Fruit fly (Drosophila melanogaster): Measurements from ENCODE around the gene CG32199.

Gene CG32199

dm6 chr3L:18640584-18641527 lies 29.2 kb downstream of the CG32199 start (continued):
- TF ChIP-seq CG3995 (GFP tag; optimal IDR thresholded peaks at IDR 0.05) (peak; percentile 57), CG4617 (GFP tag; optimal IDR thresholded peaks at IDR 0.05; ENCODE audit: borderline replicate concordance) (peak; percentile 76), CG10431 (GFP tag; optimal IDR thresholded peaks at IDR 0.05) (no peak), z (GFP tag; IDR thresholded peaks at IDR 0.05) (peak; percentile 75), CG32532 (GFP tag; IDR thresholded peaks at IDR 0.05) (peak; percentile 99), zen2 (GFP tag; IDR thresholded peaks at IDR 0.05; ENCODE audit: partially characterized antibody) (no peak), CG43689 (GFP tag; IDR thresholded peaks at IDR 0.05) (peak; percentile 91), Poxn (GFP tag; IDR thresholded peaks at IDR 0.05) (peak; percentile 82), Taf1 (GFP tag; IDR thresholded peaks at IDR 0.05) (peak; percentile 99), fd96Cb (tag; optimal IDR thresholded peaks at IDR 0.05) (peak; percentile 84), CTCF (GFP tag; optimal IDR thresholded peaks at IDR 0.05) (peak; percentile 22), CG7745 (tag; optimal IDR thresholded peaks at IDR 0.05) (no peak), tup (GFP tag; optimal IDR thresholded peaks at IDR 0.05) (peak; percentile 72), hb (GFP tag; IDR thresholded peaks at IDR 0.05; ENCODE audit: partially characterized antibody) (no peak), gsb-n (tag; optimal IDR thresholded peaks at IDR 0.05) (peak; percentile 74), ato (GFP tag; IDR thresholded peaks at IDR 0.05; ENCODE audit: partially characterized antibody) (no peak), nau (GFP tag; optimal IDR thresholded peaks at IDR 0.05) (peak; percentile 83), CG8290 (GFP tag; optimal IDR thresholded peaks at IDR 0.05) (peak; percentile 4), CG8290 (tag; optimal IDR thresholded peaks at IDR 0.05) (peak; percentile 59 to 99), CG17802 (tag; optimal IDR thresholded peaks at IDR 0.05) (peak; percentile 45), CG15696 (tag; optimal IDR thresholded peaks at IDR 0.05) (peak; percentile 83), CG6689 (GFP tag; IDR thresholded peaks at IDR 0.05) (peak; percentile 93), tgo (GFP tag; IDR thresholded peaks at IDR 0.05) (peak; percentile 98), CG6254 (GFP tag; optimal IDR thresholded peaks at IDR 0.05) (peak; percentile 63), ken (GFP tag; IDR thresholded peaks at IDR 0.05) (peak; percentile 92), CG11695 (GFP tag; IDR thresholded peaks at IDR 0.05) (peak; percentile 96), ro (GFP tag; IDR thresholded peaks at IDR 0.05) (peak; percentile 94), Lhr (GFP tag; optimal IDR thresholded peaks at IDR 0.05) (peak; percentile 52), sob (GFP tag; IDR thresholded peaks at IDR 0.05) (peak; percentile 99), CG31365 (tag; optimal IDR thresholded peaks at IDR 0.05) (peak; percentile 80), CG10147 (GFP tag; optimal IDR thresholded peaks at IDR 0.05) (peak; percentile 94), Ravus (GFP tag; IDR thresholded peaks at IDR 0.05) (peak; percentile 94), Lim3 (GFP tag; IDR thresholded peaks at IDR 0.05) (peak; percentile 85), NFAT (GFP tag; IDR thresholded peaks at IDR 0.05) (peak; percentile 99), ssp (GFP tag; IDR thresholded peaks at IDR 0.05) (peak; percentile 90), slou (GFP tag; optimal IDR thresholded peaks at IDR 0.05) (peak; percentile 87), CG7357 (GFP tag; IDR thresholded peaks at IDR 0.05) (peak; percentile 88), Optix (GFP tag; IDR thresholded peaks at IDR 0.05) (no peak), run (tag; optimal IDR thresholded peaks at IDR 0.05) (peak; percentile 91), nmo (GFP tag; optimal IDR thresholded peaks at IDR 0.05) (peak; percentile 92), corto (GFP tag; optimal IDR thresholded peaks at IDR 0.05) (peak; percentile 46), emc (GFP tag; optimal IDR thresholded peaks at IDR 0.05) (peak; percentile 93), CG14441 (GFP tag; IDR thresholded peaks at IDR 0.05) (peak; percentile 97), CG14710 (tag; optimal IDR thresholded peaks at IDR 0.05) (peak; percentile 78), oc (tag; optimal IDR thresholded peaks at IDR 0.05) (peak; percentile 88), Pdp1 (GFP tag; optimal IDR thresholded peaks at IDR 0.05) (peak; percentile 78 to 96), wor (GFP tag; IDR thresholded peaks at IDR 0.05) (peak; percentile 91), Blimp-1 (GFP tag; optimal IDR thresholded peaks at IDR 0.05) (peak; percentile 81), chm (GFP tag; IDR thresholded peaks at IDR 0.05) (peak; percentile 97; the same call in 1 of the 2 replicates)

Measured in whole organism, embryonic.